Worm (Caenorhabditis elegans) whole organism, young adult: ENCODE data around the gene C37C3.2.

Experiments
- Y53F4B.3 ChIP-seq: fragments of 200-800 bp; sonication (Bioruptor generic); IDR thresholded peaks from 2 replicates; pipeline ENCODE4 v1.3.6; 2022; ENCODE audit warnings: missing genetic modification reagents, missing genetic modification characterization, missing compliant biosample characterization
- ZK185.1 ChIP-seq: sonication (generic microtip); optimal IDR thresholded peaks from 2 replicates; lab custom pipeline; 2016; ENCODE audit warnings: mild to moderate bottlenecking, missing genetic modification characterization, missing compliant biosample characterization; ENCODE audit not compliant: poor library complexity, severe bottlenecking
- attf-5 ChIP-seq: fragments of 200-800 bp; sonication (Bioruptor generic); optimal IDR thresholded peaks from 2 replicates; lab custom pipeline; 2018; ENCODE audit warnings: mild to moderate bottlenecking, missing genetic modification characterization, missing compliant biosample characterization
- cebp-2 ChIP-seq: fragments of 200-800 bp; sonication (Bioruptor generic); IDR thresholded peaks from 2 replicates; pipeline ENCODE4 v1.3.6; 2022; ENCODE audit warnings: missing genetic modification characterization, missing compliant biosample characterization
- die-1 ChIP-seq: sonication (generic microtip); optimal IDR thresholded peaks from 2 replicates; lab custom pipeline; 2016; ENCODE audit warnings: missing genotype, mild to moderate bottlenecking, missing genetic modification characterization, missing compliant biosample characterization
- hlh-26 ChIP-seq: fragments of 200-800 bp; sonication (Bioruptor generic); conservative IDR thresholded peaks from 2 replicates; pipeline ENCODE4 v1.3.6; 2022; ENCODE audit warnings: missing genetic modification reagents, missing genetic modification characterization, missing compliant biosample characterization
- lin-35 ChIP-seq, 3 experiments: fragments of 150-350 bp in 2 of 3; sonication (generic microtip) in 1 of 3; optimal IDR thresholded peaks; 2 replicates each; lab custom pipeline; 2014 to 2018; ENCODE audit warnings: missing biosample characterization in 3 of 3, missing genetic modification characterization in 3 of 3, missing genetic modification reagents in 3 of 3
- madf-6 ChIP-seq: fragments of 200-800 bp; sonication (Bioruptor generic); IDR thresholded peaks from 2 replicates; pipeline ENCODE4 v1.3.6; 2022; ENCODE audit warnings: missing genetic modification reagents, missing genetic modification characterization, missing compliant biosample characterization
- snpc-4 ChIP-seq, 5 experiments: fragments of 150-350 bp in 1 of 5; sonication (generic microtip) in 4 of 5; optimal IDR thresholded peaks; 2 replicates each; lab custom pipeline; 2014 to 2018; ENCODE audit warnings: missing genetic modification characterization in 5 of 5, missing biosample characterization in 3 of 5, antibody characterized with exemption in 2 of 5, mild to moderate bottlenecking in 2 of 5, missing compliant biosample characterization in 2 of 5, missing genotype in 2 of 5, moderate library complexity in 2 of 5, missing genetic modification reagents in 1 of 5
- tlf-1 ChIP-seq: fragments of 200-800 bp; sonication (Bioruptor generic); optimal IDR thresholded peaks from 2 replicates; lab custom pipeline; 2018; ENCODE audit warnings: mild to moderate bottlenecking, missing genetic modification characterization, missing compliant biosample characterization
- unc-62 ChIP-seq: fragments of 150-350 bp; optimal IDR thresholded peaks from 2 replicates; lab custom pipeline; 2014; ENCODE audit warnings: missing biosample characterization, missing genetic modification reagents, missing genetic modification characterization
- ztf-22 ChIP-seq: fragments of 200-800 bp; sonication (Bioruptor generic); optimal IDR thresholded peaks from 2 replicates; lab custom pipeline; 2018; ENCODE audit warnings: mild to moderate bottlenecking, missing genetic modification characterization, moderate library complexity, missing compliant biosample characterization

DNA sequence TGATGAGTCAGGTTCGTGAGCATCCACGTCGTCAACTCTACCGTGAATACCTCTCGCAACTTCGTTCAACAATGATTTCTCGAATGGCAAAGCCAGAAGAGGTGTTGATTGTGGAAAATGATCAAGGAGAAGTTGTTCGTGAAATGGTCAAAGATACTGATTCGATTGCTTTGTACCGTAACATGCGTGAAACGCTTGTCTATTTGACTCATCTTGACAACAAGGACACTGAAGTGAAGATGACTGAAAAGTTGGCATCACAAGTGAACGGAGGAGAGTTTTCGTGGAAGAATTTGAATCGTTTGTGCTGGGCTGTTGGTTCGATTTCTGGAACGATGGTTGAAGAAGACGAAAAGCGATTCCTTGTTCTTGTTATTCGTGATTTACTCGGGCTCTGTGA lies 49.1 kb upstream of the C37C3.2 start:
- TF ChIP-seq snpc-4 (GFP tag; optimal IDR thresholded peaks at IDR 0.05; lab: Kevin White, UChicago) (no peak), snpc-4 (tag; optimal IDR thresholded peaks at IDR 0.05; lab: Kevin White, UChicago) (no peak), madf-6 (no peak), hlh-26 (GFP tag; lab: Robert Waterston, UW) (no peak), unc-62 (GFP tag; lab: Kevin White, UChicago) (no peak), tlf-1 (GFP tag; lab: Kevin White, UChicago) (no peak), ztf-22 (GFP tag; lab: Kevin White, UChicago) (no peak), die-1 (tag; lab: Kevin White, UChicago) (no peak), ZK185.1 (tag; lab: Kevin White, UChicago) (no peak), cebp-2 (GFP tag; lab: Robert Waterston, UW) (no peak), attf-5 (GFP tag; lab: Kevin White, UChicago) (no peak), lin-35 (GFP tag; optimal IDR thresholded peaks at IDR 0.05; lab: Kevin White, UChicago) (no peak), Y53F4B.3 (GFP tag; lab: Robert Waterston, UW) (no peak)
